Fruit fly (Drosophila melanogaster) whole organism, embryonic: Measurements from ENCODE around the gene cindr.

ENCODE experiments used
- Abd-B ChIP-seq: fragments of 200-800 bp; sonication (Bioruptor generic); optimal IDR thresholded peaks from 2 replicates; lab custom pipeline; 2018; ENCODE audit warnings: missing biosample characterization, mild to moderate bottlenecking, missing genetic modification characterization, moderate library complexity
- B-H2 ChIP-seq: fragments of 200-800 bp; sonication (Bioruptor generic); optimal IDR thresholded peaks from 2 replicates; lab custom pipeline; 2018; ENCODE audit warnings: missing biosample characterization, mild to moderate bottlenecking, missing genetic modification characterization
- CG10274 ChIP-seq: fragments of 200-800 bp; sonication (Bioruptor generic); optimal IDR thresholded peaks from 3 replicates; lab custom pipeline; 2017; ENCODE audit warnings: missing biosample characterization, mild to moderate bottlenecking, missing genetic modification characterization
- CG10321 ChIP-seq: fragments of 200-800 bp; sonication (Bioruptor generic); IDR thresholded peaks from 2 replicates; pipeline ENCODE4 v1.3.6; 2022; ENCODE audit warnings: missing biosample characterization, missing genetic modification characterization
- CG13624 ChIP-seq: fragments of 200-800 bp; sonication (Bioruptor generic); optimal IDR thresholded peaks from 2 replicates; lab custom pipeline; 2016; ENCODE audit warnings: missing biosample characterization, missing genetic modification characterization
- CG13775 ChIP-seq: fragments of 200-800 bp; sonication (Bioruptor generic); optimal IDR thresholded peaks from 3 replicates; lab custom pipeline; 2017; ENCODE audit warnings: missing biosample characterization, mild to moderate bottlenecking, missing genetic modification characterization
- CG15073 ChIP-seq: fragments of 200-800 bp; sonication (Bioruptor generic); optimal IDR thresholded peaks from 2 replicates; lab custom pipeline; 2016; ENCODE audit warnings: missing biosample characterization, missing genetic modification characterization
- CG15479 ChIP-seq: fragments of 200-800 bp; sonication (Bioruptor generic); optimal IDR thresholded peaks from 3 replicates; lab custom pipeline; 2019; ENCODE audit warnings: missing biosample characterization, mild to moderate bottlenecking, missing genetic modification characterization, moderate library complexity
- CG17186 ChIP-seq: fragments of 200-800 bp; sonication (Bioruptor generic); optimal IDR thresholded peaks from 3 replicates; lab custom pipeline; 2017; ENCODE audit warnings: missing biosample characterization, missing genetic modification reagents, missing genetic modification characterization
- CG1832 ChIP-seq: fragments of 200-800 bp; sonication (Bioruptor generic); optimal IDR thresholded peaks from 2 replicates; lab custom pipeline; 2017; ENCODE audit warnings: missing biosample characterization, mild to moderate bottlenecking, missing genetic modification characterization, inconsistent platforms
- CG2199 ChIP-seq: fragments of 200-800 bp; sonication (Bioruptor generic); IDR thresholded peaks from 3 replicates; pipeline ENCODE4 v1.3.6; 2022; ENCODE audit warnings: missing biosample characterization, missing genetic modification characterization
- CG2202 ChIP-seq: fragments of 200-800 bp; sonication (Bioruptor generic); optimal IDR thresholded peaks from 2 replicates; lab custom pipeline; 2018; ENCODE audit warnings: missing biosample characterization, mild to moderate bottlenecking, missing genetic modification characterization
- CG6175 ChIP-seq: fragments of 200-800 bp; sonication (Bioruptor generic); IDR thresholded peaks from 3 replicates; pipeline ENCODE4 v1.3.6; 2022; ENCODE audit warnings: missing biosample characterization, missing genetic modification characterization
- CG6689 ChIP-seq: fragments of 200-800 bp; sonication (Bioruptor generic); IDR thresholded peaks from 2 replicates; pipeline ENCODE4 v1.3.6; 2022; ENCODE audit warnings: missing biosample characterization, missing genetic modification characterization
- CG7556 ChIP-seq: fragments of 200-800 bp; sonication (Bioruptor generic); optimal IDR thresholded peaks from 2 replicates; lab custom pipeline; 2017; ENCODE audit warnings: missing biosample characterization, mild to moderate bottlenecking, missing genetic modification characterization
- CG9437 ChIP-seq: fragments of 200-800 bp; sonication (Bioruptor generic); optimal IDR thresholded peaks from 2 replicates; lab custom pipeline; 2018; ENCODE audit warnings: missing biosample characterization, mild to moderate bottlenecking, missing genetic modification characterization
- CTCF ChIP-seq: fragments of 200-800 bp; sonication (Bioruptor generic); optimal IDR thresholded peaks from 2 replicates; lab custom pipeline; 2017; ENCODE audit warnings: missing biosample characterization, mild to moderate bottlenecking, missing genetic modification characterization, moderate library complexity
- CoRest ChIP-seq: fragments of 200-800 bp; sonication (Bioruptor generic); optimal IDR thresholded peaks from 3 replicates; lab custom pipeline; 2018; ENCODE audit warnings: missing biosample characterization, mild to moderate bottlenecking, missing genetic modification characterization, moderate library complexity
- D19B ChIP-seq: fragments of 200-800 bp; sonication (Bioruptor generic); optimal IDR thresholded peaks from 2 replicates; lab custom pipeline; 2017; ENCODE audit warnings: missing biosample characterization, mild to moderate bottlenecking, missing genetic modification characterization
- Dbx ChIP-seq: fragments of 200-800 bp; sonication (Bioruptor generic); IDR thresholded peaks from 3 replicates; pipeline ENCODE4 v1.3.6; 2022; ENCODE audit warnings: missing biosample characterization, missing genetic modification characterization
- Elba2 ChIP-seq: fragments of 200-800 bp; sonication (Bioruptor generic); optimal IDR thresholded peaks from 3 replicates; lab custom pipeline; 2016; ENCODE audit warnings: missing biosample characterization, missing genetic modification characterization
- H15 ChIP-seq: fragments of 200-800 bp; sonication (Bioruptor generic); IDR thresholded peaks from 3 replicates; pipeline ENCODE4 v1.3.6; 2022; ENCODE audit warnings: missing biosample characterization, missing genetic modification characterization
- HLH3B ChIP-seq: fragments of 200-800 bp; sonication (Bioruptor generic); IDR thresholded peaks from 2 replicates; pipeline ENCODE4 v1.3.6; 2022; ENCODE audit warnings: missing biosample characterization, missing genetic modification characterization
- HLH54F ChIP-seq: fragments of 200-800 bp; sonication (Bioruptor generic); optimal IDR thresholded peaks from 3 replicates; lab custom pipeline; 2016; ENCODE audit warnings: missing biosample characterization, missing genetic modification characterization
- Hand ChIP-seq: fragments of 200-800 bp; sonication (Bioruptor generic); optimal IDR thresholded peaks from 2 replicates; lab custom pipeline; 2017; ENCODE audit warnings: mild to moderate bottlenecking, missing biosample characterization, missing genetic modification reagents, missing genetic modification characterization
- Hr78 ChIP-seq, 2 experiments: fragments of 200-800 bp in 1 of 2; fragments of >200 bp in 1 of 2; sonication (Bioruptor generic) in 1 of 2; optimal IDR thresholded peaks; 2 replicates each; lab custom pipeline; 2017 to 2019; ENCODE audit warnings: missing biosample characterization in 2 of 2, missing genetic modification characterization in 2 of 2, mild to moderate bottlenecking in 1 of 2, moderate library complexity in 1 of 2
- Kr ChIP-seq: fragments of 200-800 bp; sonication (Bioruptor generic); optimal IDR thresholded peaks from 2 replicates; lab custom pipeline; 2017; ENCODE audit warnings: missing biosample characterization, mild to moderate bottlenecking, missing genetic modification characterization
- Med ChIP-seq: fragments of 200-800 bp; sonication (Bioruptor generic); peaks from one replicate; lab custom pipeline; 2016; ENCODE audit warnings: missing biosample characterization, missing genetic modification characterization, mild to moderate bottlenecking, inconsistent platforms, moderate library complexity
- Optix ChIP-seq: fragments of 200-800 bp; sonication (Bioruptor generic); IDR thresholded peaks from 3 replicates; pipeline ENCODE4 v1.3.6; 2022; ENCODE audit warnings: missing biosample characterization, missing genetic modification characterization
- Poxn ChIP-seq: fragments of 200-800 bp; sonication (Bioruptor generic); IDR thresholded peaks from 2 replicates; pipeline ENCODE4 v1.3.6; 2022; ENCODE audit warnings: missing biosample characterization, missing genetic modification characterization
- Sin3A ChIP-seq: fragments of >200 bp; optimal IDR thresholded peaks from 2 replicates; lab custom pipeline; 2018
- Trl ChIP-seq, 3 experiments: fragments of >200 bp in 2 of 3; fragments of 200-800 bp in 1 of 3; sonication (Bioruptor generic) in 1 of 3; optimal IDR thresholded peaks; 2 replicates in 1 of 3; 3 replicates in 2 of 3; lab custom pipeline; 2016 to 2017; ENCODE audit warnings: missing biosample characterization in 1 of 3, missing genetic modification characterization in 1 of 3
- YL-1 ChIP-seq: fragments of 200-800 bp; sonication (Bioruptor generic); optimal IDR thresholded peaks from 3 replicates; lab custom pipeline; 2017; ENCODE audit warnings: missing biosample characterization, mild to moderate bottlenecking, missing genetic modification characterization
- bcd ChIP-seq: fragments of 200-800 bp; sonication (Bioruptor generic); optimal IDR thresholded peaks from 2 replicates; lab custom pipeline; 2017; ENCODE audit warnings: missing biosample characterization, mild to moderate bottlenecking, missing genetic modification characterization
- bsh ChIP-seq, 2 experiments: fragments of 200-800 bp; sonication (Bioruptor generic); optimal IDR thresholded peaks; 2 replicates each; lab custom pipeline; 2017 to 2018; ENCODE audit warnings: mild to moderate bottlenecking in 2 of 2, missing biosample characterization in 2 of 2, missing genetic modification characterization in 2 of 2, moderate library complexity in 1 of 2
- cas ChIP-seq: fragments of 200-800 bp; sonication (Bioruptor generic); IDR thresholded peaks from 2 replicates; pipeline ENCODE4 v1.3.6; 2022; ENCODE audit warnings: missing biosample characterization, missing genetic modification characterization
- cg ChIP-seq: fragments of 200-800 bp; sonication (Bioruptor generic); optimal IDR thresholded peaks from 3 replicates; lab custom pipeline; 2019; ENCODE audit warnings: missing biosample characterization, mild to moderate bottlenecking, missing genetic modification characterization, moderate library complexity
- dmrt99B ChIP-seq: fragments of 200-800 bp; sonication (Bioruptor generic); optimal IDR thresholded peaks from 2 replicates; lab custom pipeline; 2018; ENCODE audit warnings: missing biosample characterization, mild to moderate bottlenecking, missing genetic modification characterization, moderate library complexity
- dpn ChIP-seq, 2 experiments: fragments of 200-800 bp; sonication (Bioruptor generic); optimal IDR thresholded peaks; 3 replicates each; lab custom pipeline; 2016; ENCODE audit warnings: missing biosample characterization in 2 of 2, missing genetic modification characterization in 2 of 2
- fu2 ChIP-seq: fragments of 200-800 bp; sonication (Bioruptor generic); optimal IDR thresholded peaks from 2 replicates; lab custom pipeline; 2016; ENCODE audit warnings: missing biosample characterization, missing genetic modification characterization
- h ChIP-seq: fragments of >200 bp; optimal IDR thresholded peaks from 2 replicates; lab custom pipeline; 2017
- ind ChIP-seq: fragments of 200-800 bp; sonication (Bioruptor generic); optimal IDR thresholded peaks from 3 replicates; lab custom pipeline; 2016; ENCODE audit warnings: missing biosample characterization, missing genetic modification characterization
- lola ChIP-seq, 3 experiments: fragments of >200 bp in 2 of 3; fragments of 200-800 bp in 1 of 3; sonication (Bioruptor generic) in 1 of 3; optimal IDR thresholded peaks; 2 replicates each; lab custom pipeline; 2017 to 2019; ENCODE audit warnings: missing biosample characterization in 3 of 3, missing genetic modification characterization in 3 of 3, mild to moderate bottlenecking in 1 of 3, moderate library complexity in 1 of 3
- lov ChIP-seq, 2 experiments: fragments of 200-800 bp in 1 of 2; fragments of >200 bp in 1 of 2; sonication (Bioruptor generic) in 1 of 2; IDR thresholded peaks in 1 of 2; optimal IDR thresholded peaks in 1 of 2; 2 replicates in 1 of 2; 3 replicates in 1 of 2; pipeline versions ENCODE4 v1.3.6 to Lab custom; 2017 to 2022; ENCODE audit warnings: missing biosample characterization in 1 of 2, missing genetic modification characterization in 1 of 2
- mirr ChIP-seq: fragments of 200-800 bp; sonication (Bioruptor generic); optimal IDR thresholded peaks from 3 replicates; lab custom pipeline; 2018; ENCODE audit warnings: missing biosample characterization, mild to moderate bottlenecking, missing genetic modification characterization
- stwl ChIP-seq: fragments of 200-800 bp; sonication (Bioruptor generic); optimal IDR thresholded peaks from 3 replicates; lab custom pipeline; 2018; ENCODE audit warnings: missing biosample characterization, mild to moderate bottlenecking, missing genetic modification characterization, moderate library complexity
- unc-4 ChIP-seq: fragments of 200-800 bp; sonication (Bioruptor generic); IDR thresholded peaks from 2 replicates; pipeline ENCODE4 v1.3.6; 2022; ENCODE audit warnings: missing biosample characterization, missing genetic modification characterization; ENCODE audit not compliant: partially characterized antibody
- usp ChIP-seq: fragments of >200 bp; optimal IDR thresholded peaks from 2 replicates; lab custom pipeline; 2017; ENCODE audit warnings: missing biosample characterization, missing genetic modification characterization
- vfl ChIP-seq: fragments of 200-800 bp; sonication (Bioruptor generic); optimal IDR thresholded peaks from 2 replicates; lab custom pipeline; 2016; ENCODE audit warnings: missing biosample characterization, missing genetic modification characterization
- zf30C ChIP-seq: fragments of 200-800 bp; sonication (Bioruptor generic); optimal IDR thresholded peaks from 3 replicates; lab custom pipeline; 2018; ENCODE audit warnings: missing biosample characterization, mild to moderate bottlenecking, missing genetic modification characterization

Gene cindr

DNA sequence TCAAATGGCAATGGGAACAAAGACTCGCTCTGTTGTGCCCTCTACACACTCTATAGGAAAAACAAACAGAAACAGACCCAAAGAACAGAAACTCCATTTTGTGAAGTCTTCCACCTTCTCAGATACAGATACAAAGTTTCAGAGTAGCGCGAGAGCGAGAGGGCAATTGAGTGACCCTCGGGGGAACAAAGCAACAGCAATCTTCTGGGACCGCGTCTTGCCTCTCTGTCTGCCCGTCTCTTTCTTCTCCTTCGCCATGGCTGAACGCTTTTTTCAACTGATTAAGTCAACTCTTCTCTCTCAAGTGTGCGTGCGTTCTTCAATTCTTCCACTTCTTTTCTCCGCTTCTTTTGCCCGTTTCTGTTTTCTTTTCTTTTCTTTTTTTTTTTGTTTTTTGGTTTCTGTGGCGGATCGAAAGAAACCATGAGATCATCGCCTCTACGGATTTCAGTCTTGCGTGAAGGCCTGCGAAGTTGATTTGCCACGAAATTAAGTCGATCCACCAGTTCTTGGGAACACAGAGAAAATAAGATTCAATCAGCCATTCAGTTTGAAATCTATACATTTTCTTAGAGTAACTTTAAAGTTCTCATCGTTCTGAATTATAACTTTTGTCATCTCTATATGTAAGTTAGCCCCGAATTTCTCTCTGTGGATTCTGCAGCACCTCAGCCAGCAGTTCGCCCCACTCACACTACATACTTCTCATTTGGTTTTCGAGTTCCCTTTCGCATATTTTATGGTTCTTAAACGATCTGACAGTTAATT, 35.5 kb upstream of the cindr start (continued):
- TF ChIP-seq Hr78 (GFP tag; optimal IDR thresholded peaks at IDR 0.05; lab: Kevin White, UChicago): no peak
- no peak for TF ChIP-seq Optix (GFP tag; lab: Robert Waterston, UW)
- no peak for TF ChIP-seq unc-4 (GFP tag; lab: Robert Waterston, UW)
- no peak for TF ChIP-seq Hand (GFP tag; lab: Kevin White, UChicago)
- TF ChIP-seq Med (GFP tag; lab: Kevin White, UChicago): no peak
- TF ChIP-seq Trl (optimal IDR thresholded peaks at IDR 0.05; lab: Kevin White, UChicago): peak; percentile 8 to 9
- no peak for TF ChIP-seq Trl (GFP tag; optimal IDR thresholded peaks at IDR 0.05; lab: Kevin White, UChicago)
- TF ChIP-seq D19B (GFP tag; lab: Kevin White, UChicago): no peak
- no peak for TF ChIP-seq ind (GFP tag; lab: Kevin White, UChicago)
- no peak for TF ChIP-seq Dbx (GFP tag; lab: Robert Waterston, UW)
- no peak for TF ChIP-seq CG13624 (GFP tag; lab: Kevin White, UChicago)
- peak in 1 of 2 experiments; percentile 43 for TF ChIP-seq bsh (GFP tag; optimal IDR thresholded peaks at IDR 0.05; lab: Kevin White, UChicago)
- TF ChIP-seq CG13775 (GFP tag; lab: Kevin White, UChicago): no peak
- no peak for TF ChIP-seq dmrt99B (tag; lab: Kevin White, UChicago)
- no peak for TF ChIP-seq YL-1 (GFP tag; lab: Kevin White, UChicago)
- TF ChIP-seq vfl (GFP tag; lab: Kevin White, UChicago): no peak
- TF ChIP-seq lov (optimal IDR thresholded peaks at IDR 0.05; lab: Kevin White, UChicago): no peak
- TF ChIP-seq lov (GFP tag; IDR thresholded peaks at IDR 0.05; lab: Robert Waterston, UW): no peak
- no peak for TF ChIP-seq mirr
- TF ChIP-seq CG1832 (GFP tag; lab: Kevin White, UChicago): peak; percentile 68
- no peak for TF ChIP-seq Poxn (GFP tag; lab: Robert Waterston, UW)
- no peak for TF ChIP-seq CG10274 (GFP tag; lab: Kevin White, UChicago)
- TF ChIP-seq dpn (GFP tag; optimal IDR thresholded peaks at IDR 0.05; lab: Kevin White, UChicago): no peak
- TF ChIP-seq B-H2 (GFP tag; lab: Kevin White, UChicago): no peak
- 0 out of 3 replicates have a peak, but pooled peaks have one; percentile 35 for TF ChIP-seq CG2199 (GFP tag; lab: Robert Waterston, UW)
- TF ChIP-seq Elba2 (GFP tag; lab: Kevin White, UChicago): no peak
- no peak for TF ChIP-seq zf30C
- no peak for TF ChIP-seq bcd (GFP tag; lab: Kevin White, UChicago)
- no peak for TF ChIP-seq HLH54F
- TF ChIP-seq fu2 (GFP tag; lab: Kevin White, UChicago): no peak
- no peak for TF ChIP-seq CG7556 (GFP tag; lab: Kevin White, UChicago)
- TF ChIP-seq CoRest (tag; lab: Kevin White, UChicago): no peak
- TF ChIP-seq Kr: no peak
- peak; percentile 60 for TF ChIP-seq CG10321 (GFP tag; lab: Robert Waterston, UW)
- no peak for TF ChIP-seq CG2202 (tag; lab: Kevin White, UChicago)
- TF ChIP-seq stwl: no peak
- TF ChIP-seq cg: peak; percentile 41
- TF ChIP-seq cas: no peak
- no peak for TF ChIP-seq Abd-B (GFP tag; lab: Kevin White, UChicago)
- TF ChIP-seq CG15073 (GFP tag; lab: Kevin White, UChicago): no peak
- TF ChIP-seq CG6175: no peak
- TF ChIP-seq CG17186: no peak
- TF ChIP-seq CG6689 (GFP tag; lab: Robert Waterston, UW): no peak
- no peak for TF ChIP-seq CTCF (GFP tag; lab: Kevin White, UChicago)
- no peak for TF ChIP-seq h (lab: Kevin White, UChicago)
- no peak for TF ChIP-seq H15 (GFP tag; lab: Robert Waterston, UW)
- TF ChIP-seq CG9437: no peak
- no peak for TF ChIP-seq Sin3A (lab: Kevin White, UChicago)
- TF ChIP-seq lola (GFP tag; optimal IDR thresholded peaks at IDR 0.05; lab: Kevin White, UChicago): no peak
- TF ChIP-seq HLH3B (GFP tag; lab: Robert Waterston, UW): no peak
- no peak for TF ChIP-seq CG15479 (GFP tag; lab: Kevin White, UChicago)
- no peak for TF ChIP-seq usp (GFP tag; lab: Kevin White, UChicago)
